Fruit fly (Drosophila melanogaster) whole organism, prepupa: ENCODE results near the gene CG10486.
A peak's percentile ranks its signal among the peaks of the same experiment; 100 is the strongest.

Experiments used
- Blimp-1 ChIP-seq: fragments of 200-800 bp; sonication (Bioruptor generic); optimal IDR thresholded peaks from 3 replicates; lab custom pipeline; 2017; ENCODE audit warnings: missing biosample characterization, missing genetic modification characterization, mild to moderate bottlenecking, moderate library complexity, missing genetic modification reagents
- CG10631 ChIP-seq: fragments of 200-800 bp; sonication (Bioruptor generic); optimal IDR thresholded peaks from 2 replicates; lab custom pipeline; 2016; ENCODE audit warnings: missing biosample characterization, missing genetic modification characterization
- CG11294 ChIP-seq: fragments of 200-800 bp; sonication (Bioruptor generic); IDR thresholded peaks from 2 replicates; pipeline ENCODE4 v1.3.6; 2022; ENCODE audit warnings: missing biosample characterization, missing genetic modification characterization
- CG11902 ChIP-seq: fragments of 200-800 bp; sonication (Bioruptor generic); optimal IDR thresholded peaks from 3 replicates; lab custom pipeline; 2016; ENCODE audit warnings: missing biosample characterization, missing genetic modification characterization
- CG15336 ChIP-seq: fragments of 200-800 bp; sonication (Bioruptor generic); IDR thresholded peaks from 2 replicates; pipeline ENCODE4 v1.3.6; 2022; ENCODE audit warnings: missing biosample characterization, missing genetic modification characterization
- CG16779 ChIP-seq: fragments of 200-800 bp; sonication (Bioruptor generic); optimal IDR thresholded peaks from 3 replicates; lab custom pipeline; 2017; ENCODE audit warnings: missing biosample characterization, mild to moderate bottlenecking, missing genetic modification characterization
- CG3032 ChIP-seq: fragments of 200-800 bp; optimal IDR thresholded peaks from 2 replicates; lab custom pipeline; 2019; ENCODE audit warnings: missing biosample characterization, mild to moderate bottlenecking, missing genetic modification characterization, moderate library complexity
- CG31627 ChIP-seq: fragments of 200-800 bp; sonication (Bioruptor generic); optimal IDR thresholded peaks from 3 replicates; lab custom pipeline; 2016; ENCODE audit warnings: missing biosample characterization, missing genetic modification characterization
- CG32006 ChIP-seq: fragments of 200-800 bp; sonication (Bioruptor generic); optimal IDR thresholded peaks from 3 replicates; lab custom pipeline; 2017; ENCODE audit warnings: missing biosample characterization, mild to moderate bottlenecking, missing genetic modification characterization
- CG34406 ChIP-seq: fragments of 200-800 bp; sonication (Bioruptor generic); optimal IDR thresholded peaks from 3 replicates; lab custom pipeline; 2016; ENCODE audit warnings: missing biosample characterization, missing genetic modification characterization
- CG3919 ChIP-seq: fragments of 200-800 bp; sonication (Bioruptor generic); optimal IDR thresholded peaks from 3 replicates; lab custom pipeline; 2016; ENCODE audit warnings: missing biosample characterization, missing genetic modification characterization
- CG4318 ChIP-seq: fragments of 200-800 bp; sonication (Bioruptor generic); optimal IDR thresholded peaks from 3 replicates; lab custom pipeline; 2017; ENCODE audit warnings: missing biosample characterization, mild to moderate bottlenecking, missing genetic modification characterization
- CG6163 ChIP-seq: fragments of 200-800 bp; sonication (Bioruptor generic); IDR thresholded peaks from 3 replicates; pipeline ENCODE4 v1.3.6; 2022; ENCODE audit warnings: missing biosample characterization, missing genetic modification characterization
- CG6276 ChIP-seq: fragments of 200-800 bp; sonication (Bioruptor generic); optimal IDR thresholded peaks from 2 replicates; lab custom pipeline; 2017; ENCODE audit warnings: missing biosample characterization, mild to moderate bottlenecking, missing genetic modification characterization
- CG6792 ChIP-seq: fragments of 200-800 bp; sonication (Bioruptor generic); optimal IDR thresholded peaks from 3 replicates; lab custom pipeline; 2016; ENCODE audit warnings: missing biosample characterization, missing genetic modification characterization
- CG6808 ChIP-seq: fragments of 200-800 bp; sonication (Bioruptor generic); optimal IDR thresholded peaks from 3 replicates; lab custom pipeline; 2017; ENCODE audit warnings: missing biosample characterization, missing genetic modification characterization, mild to moderate bottlenecking, moderate library complexity, missing genetic modification reagents
- CG7368 ChIP-seq: fragments of 200-800 bp; sonication (Bioruptor generic); optimal IDR thresholded peaks from 3 replicates; lab custom pipeline; 2016; ENCODE audit warnings: missing biosample characterization, missing genetic modification characterization
- CG8119 ChIP-seq: fragments of 200-800 bp; sonication (Bioruptor generic); IDR thresholded peaks from 3 replicates; pipeline ENCODE4 v1.3.6; 2022; ENCODE audit warnings: missing biosample characterization, missing genetic modification characterization
- CG8319 ChIP-seq: fragments of 200-800 bp; sonication (Bioruptor generic); optimal IDR thresholded peaks from 3 replicates; lab custom pipeline; 2016; ENCODE audit warnings: missing biosample characterization, missing genetic modification characterization
- CG9139 ChIP-seq: fragments of 200-800 bp; sonication (Bioruptor generic); optimal IDR thresholded peaks from 3 replicates; lab custom pipeline; 2017; ENCODE audit warnings: missing biosample characterization, mild to moderate bottlenecking, missing genetic modification characterization
- Eip78C ChIP-seq: fragments of 200-800 bp; sonication (Bioruptor generic); peaks from one replicate; lab custom pipeline; 2016; ENCODE audit warnings: missing biosample characterization, missing genetic modification characterization
- Eip93F ChIP-seq: fragments of 200-800 bp; sonication (Bioruptor generic); optimal IDR thresholded peaks from 2 replicates; lab custom pipeline; 2016; ENCODE audit warnings: missing biosample characterization, mild to moderate bottlenecking, missing genetic modification characterization
- Ets96B ChIP-seq: fragments of 200-800 bp; optimal IDR thresholded peaks from 2 replicates; lab custom pipeline; 2019; ENCODE audit warnings: missing biosample characterization, mild to moderate bottlenecking, missing genetic modification characterization, moderate library complexity
- Gug ChIP-seq: fragments of 200-800 bp; sonication (Bioruptor generic); IDR thresholded peaks from 2 replicates; pipeline ENCODE4 v1.3.6; 2022; ENCODE audit warnings: missing biosample characterization, missing genetic modification characterization
- Hr38 ChIP-seq: sonication (Bioruptor generic); optimal IDR thresholded peaks from 2 replicates; lab custom pipeline; 2016; ENCODE audit warnings: missing biosample characterization, missing genetic modification characterization
- Hr39 ChIP-seq: fragments of 200-800 bp; sonication (Bioruptor generic); optimal IDR thresholded peaks from 2 replicates; lab custom pipeline; 2016; ENCODE audit warnings: missing biosample characterization, missing genetic modification characterization
- Hr4 ChIP-seq: fragments of 200-800 bp; sonication (Bioruptor generic); optimal IDR thresholded peaks from 3 replicates; lab custom pipeline; 2016; ENCODE audit warnings: missing biosample characterization, missing genetic modification characterization
- Lpt ChIP-seq: fragments of 200-800 bp; sonication (Bioruptor generic); optimal IDR thresholded peaks from 3 replicates; lab custom pipeline; 2016; ENCODE audit warnings: missing biosample characterization, missing genetic modification characterization
- OdsH ChIP-seq: fragments of 200-800 bp; sonication (Bioruptor generic); optimal IDR thresholded peaks from 3 replicates; lab custom pipeline; 2016; ENCODE audit warnings: missing biosample characterization, missing genetic modification characterization
- Smox ChIP-seq: fragments of 200-800 bp; sonication (Bioruptor generic); optimal IDR thresholded peaks from 3 replicates; lab custom pipeline; 2016; ENCODE audit warnings: missing biosample characterization, missing genetic modification characterization
- Sox102F ChIP-seq: fragments of 200-800 bp; sonication (Bioruptor generic); optimal IDR thresholded peaks from 2 replicates; lab custom pipeline; 2016; ENCODE audit warnings: missing biosample characterization, mild to moderate bottlenecking, missing genetic modification characterization
- Sox14 ChIP-seq: fragments of 200-800 bp; sonication (Bioruptor generic); optimal IDR thresholded peaks from 3 replicates; lab custom pipeline; 2016; ENCODE audit warnings: missing biosample characterization, missing genetic modification characterization
- cyc ChIP-seq: fragments of 200-800 bp; sonication (Bioruptor generic); optimal IDR thresholded peaks from 3 replicates; lab custom pipeline; 2016; ENCODE audit warnings: missing biosample characterization, missing genetic modification characterization
- dsx ChIP-seq: fragments of 200-800 bp; optimal IDR thresholded peaks from 3 replicates; lab custom pipeline; 2019; ENCODE audit warnings: missing biosample characterization, mild to moderate bottlenecking, missing genetic modification characterization, moderate library complexity; ENCODE audit not compliant: poor library complexity, severe bottlenecking
- eg ChIP-seq: fragments of 200-800 bp; sonication (Bioruptor generic); IDR thresholded peaks from 3 replicates; pipeline ENCODE4 v1.3.6; 2022; ENCODE audit warnings: missing biosample characterization, missing genetic modification characterization
- fd59A ChIP-seq: fragments of 200-800 bp; sonication (Bioruptor generic); optimal IDR thresholded peaks from 2 replicates; lab custom pipeline; 2017; ENCODE audit warnings: missing biosample characterization, mild to moderate bottlenecking, missing genetic modification characterization, missing genetic modification reagents
- fkh ChIP-seq: fragments of 200-800 bp; sonication (Bioruptor generic); optimal IDR thresholded peaks from 3 replicates; lab custom pipeline; 2017; ENCODE audit warnings: missing biosample characterization, mild to moderate bottlenecking, missing genetic modification characterization, moderate library complexity
- lz ChIP-seq: fragments of 200-800 bp; sonication (Bioruptor generic); optimal IDR thresholded peaks from 3 replicates; lab custom pipeline; 2016; ENCODE audit warnings: missing biosample characterization, missing genetic modification characterization
- net ChIP-seq: fragments of 200-800 bp; sonication (Bioruptor generic); optimal IDR thresholded peaks from 3 replicates; lab custom pipeline; 2016; ENCODE audit warnings: missing biosample characterization, missing genetic modification characterization
- pdm3 ChIP-seq: fragments of 200-800 bp; sonication (Bioruptor generic); optimal IDR thresholded peaks from 3 replicates; lab custom pipeline; 2016; ENCODE audit warnings: missing biosample characterization, missing genetic modification characterization
- spab ChIP-seq: fragments of 200-800 bp; sonication (Bioruptor generic); optimal IDR thresholded peaks from 2 replicates; lab custom pipeline; 2017; ENCODE audit warnings: missing biosample characterization, mild to moderate bottlenecking, missing genetic modification characterization, missing genetic modification reagents
- ss ChIP-seq, 2 experiments: fragments of 200-800 bp; sonication (Bioruptor generic); optimal IDR thresholded peaks; 2 replicates in 1 of 2; 3 replicates in 1 of 2; lab custom pipeline; 2017 to 2018; ENCODE audit warnings: mild to moderate bottlenecking in 2 of 2, missing biosample characterization in 2 of 2, missing genetic modification characterization in 2 of 2, moderate library complexity in 1 of 2
- topi ChIP-seq: fragments of 200-800 bp; sonication (Bioruptor generic); optimal IDR thresholded peaks from 3 replicates; lab custom pipeline; 2016; ENCODE audit warnings: missing biosample characterization, missing genetic modification characterization
- vri ChIP-seq: fragments of 200-800 bp; sonication (Bioruptor generic); optimal IDR thresholded peaks from 3 replicates; lab custom pipeline; 2016; ENCODE audit warnings: missing biosample characterization, mild to moderate bottlenecking, missing genetic modification characterization

The CG10486 gene

dm6 chr3L:5941086-5941485 lies 34.6 kb upstream of the CG10486 start (continued):
- peak; percentile 0 for TF ChIP-seq net (GFP tag; lab: Kevin White, UChicago)
- TF ChIP-seq CG15336 (GFP tag; lab: Robert Waterston, UW): peak; percentile 50
- TF ChIP-seq Hr39 (GFP tag; lab: Kevin White, UChicago): peak; percentile 7
- peak; percentile 73 for TF ChIP-seq CG10631 (GFP tag; lab: Kevin White, UChicago)
- TF ChIP-seq lz: peak; percentile 33
- TF ChIP-seq OdsH (GFP tag; lab: Kevin White, UChicago): peak; percentile 31
- TF ChIP-seq Eip78C (GFP tag; lab: Kevin White, UChicago): peak; percentile 75
- peak; percentile 27 for TF ChIP-seq pdm3 (GFP tag; lab: Kevin White, UChicago)
- TF ChIP-seq fd59A (GFP tag; lab: Kevin White, UChicago): no peak
- TF ChIP-seq eg (GFP tag; lab: Robert Waterston, UW): peak; percentile 56; the same call in 2 of the 3 replicates
- TF ChIP-seq CG32006 (GFP tag; lab: Kevin White, UChicago): peak; percentile 54
- peak; percentile 22 for TF ChIP-seq Hr4 (GFP tag; lab: Kevin White, UChicago)
- no peak for TF ChIP-seq CG34406
- TF ChIP-seq Hr38 (GFP tag; lab: Kevin White, UChicago): no peak
- no peak for TF ChIP-seq dsx (GFP tag; lab: Kevin White, UChicago)
- peak; percentile 52; the same call in 1 of the 2 replicates for TF ChIP-seq Gug (GFP tag; lab: Robert Waterston, UW)
- TF ChIP-seq CG3919 (GFP tag; lab: Kevin White, UChicago): peak; percentile 51
- peak; percentile 17; the same call in 1 of the 2 replicates for TF ChIP-seq CG11294 (GFP tag; lab: Robert Waterston, UW)
- TF ChIP-seq Ets96B (tag; lab: Kevin White, UChicago): no peak

dm6 chr3L:5940431-5940830 lies 33.9 kb upstream of the CG10486 start:
- TF ChIP-seq CG8119: peak; percentile 55; the same call in 2 of the 3 replicates
- TF ChIP-seq CG32006 (GFP tag; lab: Kevin White, UChicago): peak; percentile 24
- no peak for TF ChIP-seq fkh (GFP tag; lab: Kevin White, UChicago)
- peak; percentile 38; the same call in 1 of the 2 replicates for TF ChIP-seq CG15336 (GFP tag; lab: Robert Waterston, UW)
- TF ChIP-seq Sox102F (GFP tag; lab: Kevin White, UChicago): no peak
- TF ChIP-seq Hr4 (GFP tag; lab: Kevin White, UChicago): peak; percentile 50

dm6 chr3L:5932363-5932914 lies 25.9 kb upstream of the CG10486 start, which contains the start of gene Rcc1:
Rcc1 (minus strand) TSS chr3L:5932773.
- TF ChIP-seq dsx (GFP tag; lab: Kevin White, UChicago): no peak
- no peak for TF ChIP-seq Lpt (GFP tag; lab: Kevin White, UChicago)
- peak; percentile 48 for TF ChIP-seq CG3032 (tag; lab: Kevin White, UChicago)
- no peak for TF ChIP-seq pdm3 (GFP tag; lab: Kevin White, UChicago)
- TF ChIP-seq topi (GFP tag; lab: Kevin White, UChicago): no peak
- no peak for TF ChIP-seq Blimp-1 (GFP tag; lab: Kevin White, UChicago)
- no peak for TF ChIP-seq fd59A (GFP tag; lab: Kevin White, UChicago)
- no peak for TF ChIP-seq Sox102F (GFP tag; lab: Kevin White, UChicago)
- peak; percentile 20 for TF ChIP-seq CG6808
- peak; percentile 47 for TF ChIP-seq Sox14 (GFP tag; lab: Kevin White, UChicago)
- no peak for TF ChIP-seq CG15336 (GFP tag; lab: Robert Waterston, UW)
- TF ChIP-seq ss (GFP tag; optimal IDR thresholded peaks at IDR 0.05; lab: Kevin White, UChicago): no peak
- no peak for TF ChIP-seq CG4318 (GFP tag; lab: Kevin White, UChicago)
- TF ChIP-seq Smox: no peak
- TF ChIP-seq eg (GFP tag; lab: Robert Waterston, UW): no peak
- TF ChIP-seq CG11902 (GFP tag; lab: Kevin White, UChicago): no peak
- TF ChIP-seq CG6792 (GFP tag; lab: Kevin White, UChicago): no peak
- peak; percentile 8 for TF ChIP-seq lz
- TF ChIP-seq CG32006 (GFP tag; lab: Kevin White, UChicago): no peak
- no peak for TF ChIP-seq Eip78C (GFP tag; lab: Kevin White, UChicago)
- peak; percentile 5 for TF ChIP-seq cyc
- no peak for TF ChIP-seq net (GFP tag; lab: Kevin White, UChicago)
- no peak for TF ChIP-seq CG16779 (tag; lab: Kevin White, UChicago)
- TF ChIP-seq Eip93F (GFP tag; lab: Kevin White, UChicago): no peak
- TF ChIP-seq CG8319 (GFP tag; lab: Kevin White, UChicago): no peak
- TF ChIP-seq Ets96B (tag; lab: Kevin White, UChicago): no peak
- TF ChIP-seq CG9139: no peak
- no peak for TF ChIP-seq CG8119
- TF ChIP-seq CG10631 (GFP tag; lab: Kevin White, UChicago): no peak
- TF ChIP-seq spab: no peak
- TF ChIP-seq CG31627 (GFP tag; lab: Kevin White, UChicago): no peak
- no peak for TF ChIP-seq CG6163 (GFP tag; lab: Robert Waterston, UW)
- no peak for TF ChIP-seq Gug (GFP tag; lab: Robert Waterston, UW)
- TF ChIP-seq CG6276 (GFP tag; lab: Kevin White, UChicago): no peak
- no peak for TF ChIP-seq OdsH (GFP tag; lab: Kevin White, UChicago)
- TF ChIP-seq vri (GFP tag; lab: Kevin White, UChicago): no peak
- TF ChIP-seq CG7368 (GFP tag; lab: Kevin White, UChicago): no peak
